Worm (Caenorhabditis elegans) whole organism, young adult: ENCODE data around the gene sprp-4.

Experiments used
- B0035.1 ChIP-seq: sonication (generic microtip); optimal IDR thresholded peaks from 2 replicates; lab custom pipeline; 2016; ENCODE audit warnings: missing genetic modification characterization, mild to moderate bottlenecking, missing compliant biosample characterization, missing genotype, missing genetic modification reagents
- D2030.7 ChIP-seq: fragments of 200-800 bp; sonication (Bioruptor generic); IDR thresholded peaks from 2 replicates; pipeline ENCODE4 v1.3.6; 2022; ENCODE audit warnings: missing genetic modification reagents, missing genetic modification characterization, missing compliant biosample characterization
- F22D6.2 ChIP-seq: sonication (generic microtip); optimal IDR thresholded peaks from 2 replicates; lab custom pipeline; 2016; ENCODE audit warnings: mild to moderate bottlenecking, missing genetic modification characterization, missing compliant biosample characterization
- F23B12.7 ChIP-seq: sonication (generic microtip); optimal IDR thresholded peaks from 2 replicates; lab custom pipeline; 2017; ENCODE audit warnings: missing genetic modification characterization, mild to moderate bottlenecking, missing compliant biosample characterization, antibody characterized with exemption, moderate library complexity; ENCODE audit not compliant: insufficient read depth
- F39B2.1 ChIP-seq: fragments of 200-800 bp; sonication (Bioruptor generic); IDR thresholded peaks from 2 replicates; pipeline ENCODE4 v1.3.6; 2022; ENCODE audit warnings: missing genetic modification reagents, missing genetic modification characterization, missing compliant biosample characterization
- F52B5.7 ChIP-seq: sonication (generic microtip); optimal IDR thresholded peaks from 2 replicates; lab custom pipeline; 2016; ENCODE audit warnings: mild to moderate bottlenecking, missing genetic modification characterization, missing compliant biosample characterization
- T26A5.8 ChIP-seq: sonication (generic microtip); optimal IDR thresholded peaks from 2 replicates; lab custom pipeline; 2016; ENCODE audit warnings: missing genetic modification characterization, missing compliant biosample characterization
- Y67H2A.10 ChIP-seq: fragments of 200-800 bp; sonication (Bioruptor generic); conservative IDR thresholded peaks from 2 replicates; pipeline ENCODE4 v1.3.6; 2022; ENCODE audit warnings: missing genetic modification reagents, missing genetic modification characterization, missing compliant biosample characterization
- Y95B8A.8 ChIP-seq: fragments of 200-800 bp; sonication (Bioruptor generic); IDR thresholded peaks from 2 replicates; pipeline ENCODE4 v1.3.6; 2022; ENCODE audit warnings: missing genetic modification reagents, missing genetic modification characterization, missing compliant biosample characterization
- attf-3 ChIP-seq: fragments of 200-800 bp; sonication (Bioruptor generic); conservative IDR thresholded peaks from 2 replicates; pipeline ENCODE4 v1.3.6; 2022; ENCODE audit warnings: missing genetic modification reagents, missing genetic modification characterization, missing compliant biosample characterization
- attf-6 ChIP-seq: fragments of 200-800 bp; sonication (Bioruptor generic); IDR thresholded peaks from 2 replicates; pipeline ENCODE4 v1.3.6; 2022; ENCODE audit warnings: missing genetic modification reagents, missing genetic modification characterization, missing compliant biosample characterization
- ceh-100 ChIP-seq: fragments of 200-800 bp; sonication (Bioruptor generic); IDR thresholded peaks from 2 replicates; pipeline ENCODE4 v1.3.6; 2022; ENCODE audit warnings: missing genetic modification reagents, missing genetic modification characterization, missing compliant biosample characterization
- dpff-1 ChIP-seq: sonication (generic microtip); optimal IDR thresholded peaks from 2 replicates; lab custom pipeline; 2017; ENCODE audit warnings: mild to moderate bottlenecking, missing genetic modification characterization, missing compliant biosample characterization
- fkh-3 ChIP-seq: sonication (generic microtip); optimal IDR thresholded peaks from 2 replicates; lab custom pipeline; 2016; ENCODE audit warnings: mild to moderate bottlenecking, missing genetic modification characterization, missing compliant biosample characterization
- gei-17 ChIP-seq: fragments of 200-800 bp; sonication (Bioruptor generic); optimal IDR thresholded peaks from 2 replicates; lab custom pipeline; 2018; ENCODE audit warnings: mild to moderate bottlenecking, missing genetic modification characterization, missing compliant biosample characterization
- hmg-1.2 ChIP-seq: fragments of 200-800 bp; sonication (Bioruptor generic); IDR thresholded peaks from 2 replicates; pipeline ENCODE4 v1.3.6; 2022; ENCODE audit warnings: missing genetic modification reagents, missing genetic modification characterization, missing compliant biosample characterization
- hmg-20 ChIP-seq: fragments of 200-800 bp; sonication (Bioruptor generic); IDR thresholded peaks from 2 replicates; pipeline ENCODE4 v1.3.6; 2022; ENCODE audit warnings: missing genetic modification reagents, missing genetic modification characterization, missing compliant biosample characterization
- hrde-1 ChIP-seq: sonication (generic microtip); optimal IDR thresholded peaks from 2 replicates; lab custom pipeline; 2016; ENCODE audit warnings: missing genetic modification characterization, mild to moderate bottlenecking, missing compliant biosample characterization, moderate library complexity, missing genotype, missing genetic modification reagents, borderline replicate concordance
- hsf-1 ChIP-seq: fragments of 200-800 bp; sonication (Bioruptor generic); IDR thresholded peaks from 2 replicates; pipeline ENCODE4 v1.3.6; 2022; ENCODE audit warnings: missing genetic modification reagents, missing genetic modification characterization, missing compliant biosample characterization
- lag-1 ChIP-seq: fragments of 200-800 bp; sonication (Bioruptor generic); IDR thresholded peaks from 2 replicates; pipeline ENCODE4 v1.3.6; 2022; ENCODE audit warnings: missing genetic modification reagents, missing genetic modification characterization, missing compliant biosample characterization
- lin-35 ChIP-seq, 3 experiments: fragments of 150-350 bp in 2 of 3; sonication (generic microtip) in 1 of 3; optimal IDR thresholded peaks; 2 replicates each; lab custom pipeline; 2014 to 2018; ENCODE audit warnings: missing biosample characterization in 3 of 3, missing genetic modification characterization in 3 of 3, missing genetic modification reagents in 3 of 3
- lir-1 ChIP-seq: fragments of 200-800 bp; sonication (Bioruptor generic); conservative IDR thresholded peaks from 2 replicates; pipeline ENCODE4 v1.3.6; 2022; ENCODE audit warnings: missing genetic modification reagents, missing genetic modification characterization, missing compliant biosample characterization
- lsl-1 ChIP-seq: fragments of 200-800 bp; sonication (Bioruptor generic); optimal IDR thresholded peaks from 2 replicates; lab custom pipeline; 2018; ENCODE audit warnings: mild to moderate bottlenecking, missing genetic modification characterization, moderate library complexity, missing compliant biosample characterization
- madf-10 ChIP-seq: sonication (generic microtip); optimal IDR thresholded peaks from 2 replicates; lab custom pipeline; 2016; ENCODE audit warnings: mild to moderate bottlenecking, missing genetic modification characterization, missing compliant biosample characterization
- madf-6 ChIP-seq: fragments of 200-800 bp; sonication (Bioruptor generic); IDR thresholded peaks from 2 replicates; pipeline ENCODE4 v1.3.6; 2022; ENCODE audit warnings: missing genetic modification reagents, missing genetic modification characterization, missing compliant biosample characterization
- nfya-1 ChIP-seq: sonication (generic microtip); optimal IDR thresholded peaks from 2 replicates; lab custom pipeline; 2017; ENCODE audit warnings: antibody characterized with exemption, missing compliant biosample characterization, missing genetic modification characterization, borderline replicate concordance; ENCODE audit not compliant: insufficient read depth
- nhr-120 ChIP-seq: fragments of 200-800 bp; sonication (Bioruptor generic); IDR thresholded peaks from 2 replicates; pipeline ENCODE4 v1.3.6; 2022; ENCODE audit warnings: missing genetic modification characterization, missing compliant biosample characterization
- nhr-179 ChIP-seq: sonication (generic microtip); optimal IDR thresholded peaks from 2 replicates; lab custom pipeline; 2016; ENCODE audit warnings: mild to moderate bottlenecking, missing genetic modification characterization, missing compliant biosample characterization
- pha-4 ChIP-seq: fragments of 150-350 bp; sonication (generic microtip); optimal IDR thresholded peaks from 2 replicates; lab custom pipeline; 2014; ENCODE audit warnings: missing biosample characterization, missing genetic modification reagents, missing genetic modification characterization
- tbp1 ChIP-seq: fragments of 200-800 bp; sonication (Bioruptor generic); optimal IDR thresholded peaks from 2 replicates; lab custom pipeline; 2018; ENCODE audit warnings: mild to moderate bottlenecking, missing genetic modification characterization, missing compliant biosample characterization
- tbx-9 ChIP-seq: sonication (generic microtip); optimal IDR thresholded peaks from 2 replicates; lab custom pipeline; 2016; ENCODE audit warnings: borderline replicate concordance, missing genetic modification characterization, inconsistent platforms, missing compliant biosample characterization
- tlf-1 ChIP-seq: fragments of 200-800 bp; sonication (Bioruptor generic); optimal IDR thresholded peaks from 2 replicates; lab custom pipeline; 2018; ENCODE audit warnings: mild to moderate bottlenecking, missing genetic modification characterization, missing compliant biosample characterization
- zfh-2 ChIP-seq: fragments of 200-800 bp; sonication (Bioruptor generic); conservative IDR thresholded peaks from 2 replicates; pipeline ENCODE4 v1.3.6; 2022; ENCODE audit warnings: missing genetic modification reagents, missing genetic modification characterization, missing compliant biosample characterization
- zim-3 ChIP-seq: sonication (generic microtip); optimal IDR thresholded peaks from 2 replicates; lab custom pipeline; 2017; ENCODE audit warnings: mild to moderate bottlenecking, missing genetic modification characterization, moderate library complexity, missing compliant biosample characterization
- ztf-22 ChIP-seq: fragments of 200-800 bp; sonication (Bioruptor generic); optimal IDR thresholded peaks from 2 replicates; lab custom pipeline; 2018; ENCODE audit warnings: mild to moderate bottlenecking, missing genetic modification characterization, moderate library complexity, missing compliant biosample characterization

sprp-4 gene

DNA sequence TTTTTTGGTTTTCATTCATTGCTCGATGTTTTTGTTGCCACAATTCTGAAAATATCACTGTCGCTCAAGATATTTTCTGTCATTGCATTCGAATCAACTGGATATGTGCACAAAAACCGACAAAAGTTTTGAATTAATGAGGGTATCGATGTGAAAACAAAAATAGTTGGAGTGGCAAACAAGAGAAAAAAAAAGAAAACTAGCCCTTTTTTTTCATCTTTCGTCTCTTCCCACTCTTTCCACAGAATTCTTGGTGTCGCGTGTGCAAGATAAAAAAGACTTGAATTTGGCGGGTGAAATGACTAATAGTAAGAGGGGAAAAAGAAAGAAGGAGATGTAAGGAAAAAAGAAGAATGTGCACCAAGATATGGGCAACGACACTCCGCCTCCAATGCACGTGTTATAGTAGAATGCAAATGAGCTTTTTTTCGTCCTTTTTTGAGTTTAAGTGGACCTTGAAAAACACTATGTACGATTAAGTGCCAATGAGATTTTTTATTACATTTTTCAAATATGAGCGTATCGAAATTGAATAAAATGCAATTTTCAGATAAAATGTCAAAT, 15.8 kb upstream of the sprp-4 start, which contains the start of the genes ubc-22 and ubc-21:
Gene ubc-22, minus strand, starts transcription at position 51 of the 564 bp plus-strand sequence.
Gene ubc-21, plus strand, starts transcription at position 514 of the 564 bp plus-strand sequence.
- TF ChIP-seq madf-6 (GFP tag; lab: Robert Waterston, UW) (no peak), tlf-1 (GFP tag; lab: Kevin White, UChicago) (no peak), Y95B8A.8 (GFP tag; lab: Robert Waterston, UW) (no peak), lin-35 (GFP tag; optimal IDR thresholded peaks at IDR 0.05; lab: Kevin White, UChicago) (no peak), hmg-20 (GFP tag; lab: Robert Waterston, UW) (no peak), D2030.7 (no peak), T26A5.8 (tag; lab: Kevin White, UChicago) (no peak), lag-1 (GFP tag; lab: Robert Waterston, UW) (no peak)

DNA sequence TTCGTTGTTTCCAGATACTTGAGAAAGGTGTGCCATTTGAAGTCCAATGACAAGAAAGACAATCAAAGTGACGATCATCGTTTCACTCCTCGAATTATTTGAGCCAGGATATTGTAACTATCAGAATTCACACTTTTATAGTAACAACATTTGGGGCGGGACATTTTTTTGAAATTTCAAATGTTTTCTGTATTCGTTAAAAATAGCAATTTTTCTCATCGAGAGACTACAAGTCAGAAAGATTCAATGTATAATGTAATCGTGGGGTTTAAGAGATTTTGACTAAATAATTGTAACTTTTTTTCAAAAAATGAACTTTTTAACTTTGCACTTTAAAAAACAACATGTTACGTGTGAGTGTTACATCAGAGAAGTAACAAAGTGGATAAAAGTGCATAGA, 13.1 kb upstream of the sprp-4 start, which contains the start of gene ins-9:
Gene ins-9, minus strand, starts transcription at position 101 of the 400 bp plus-strand sequence.
- TF ChIP-seq fkh-3, result no peak
- no peak for TF ChIP-seq ztf-22 (GFP tag; lab: Kevin White, UChicago)
- no peak for TF ChIP-seq dpff-1 (tag; lab: Kevin White, UChicago)
- TF ChIP-seq gei-17 (GFP tag; lab: Kevin White, UChicago), result no peak
- no peak for TF ChIP-seq hmg-1.2
- no peak for TF ChIP-seq pha-4 (tag; lab: Kevin White, UChicago)
- no peak for TF ChIP-seq hsf-1 (GFP tag; lab: Robert Waterston, UW)
- TF ChIP-seq F52B5.7, result no peak
- no peak for TF ChIP-seq attf-6 (GFP tag; lab: Robert Waterston, UW)
- TF ChIP-seq tbp1 (GFP tag; lab: Kevin White, UChicago), result no peak
- TF ChIP-seq F39B2.1, result no peak
- no peak for TF ChIP-seq B0035.1 (tag; lab: Kevin White, UChicago)

DNA sequence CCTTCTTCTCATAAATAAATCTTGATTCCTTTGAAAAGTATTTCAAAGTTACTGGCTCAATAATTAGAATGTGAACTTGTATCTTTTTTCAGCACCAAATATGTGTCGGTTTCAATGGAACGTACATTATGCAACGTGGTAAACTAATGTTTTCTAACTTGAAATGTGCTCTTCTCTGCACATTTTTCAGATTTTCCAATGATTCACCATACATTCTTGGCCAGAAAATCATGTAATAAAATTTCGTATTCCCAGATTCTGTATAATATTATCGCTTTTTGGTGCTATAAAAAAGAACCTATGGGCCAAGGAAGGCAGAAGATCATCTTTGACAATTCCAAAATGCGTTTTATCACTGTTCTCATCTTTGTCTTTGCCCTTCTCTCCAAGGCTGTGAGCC, 7.5 kb upstream of the sprp-4 start, which contains the start of gene C06E2.9:
Gene C06E2.9, plus strand, starts transcription at position 301 of the 400 bp plus-strand sequence.
- no peak for TF ChIP-seq lsl-1 (GFP tag; lab: Kevin White, UChicago)
- no peak for TF ChIP-seq madf-10
- TF ChIP-seq nhr-179 (tag; lab: Kevin White, UChicago), result no peak
- no peak for TF ChIP-seq F23B12.7
- no peak for TF ChIP-seq Y67H2A.10 (GFP tag; lab: Robert Waterston, UW)
- TF ChIP-seq hsf-1 (GFP tag; lab: Robert Waterston, UW), result no peak
- TF ChIP-seq nhr-120, result no peak
- TF ChIP-seq tbx-9 (tag; lab: Kevin White, UChicago), result no peak
- TF ChIP-seq nfya-1 (tag; lab: Kevin White, UChicago), result no peak
- no peak for TF ChIP-seq gei-17 (GFP tag; lab: Kevin White, UChicago)
- no peak for TF ChIP-seq hmg-20 (GFP tag; lab: Robert Waterston, UW)
- TF ChIP-seq F22D6.2 (tag; lab: Kevin White, UChicago), result no peak
- no peak for TF ChIP-seq hrde-1 (tag; lab: Kevin White, UChicago)
- TF ChIP-seq ceh-100, result no peak
- no peak for TF ChIP-seq zfh-2 (GFP tag; lab: Robert Waterston, UW)
- TF ChIP-seq lir-1, result no peak
- TF ChIP-seq zim-3 (tag; lab: Kevin White, UChicago), result no peak
- TF ChIP-seq attf-3 (GFP tag; lab: Robert Waterston, UW), result no peak
